Fruit fly (Drosophila melanogaster): ENCODE results near the gene EndoU.

dm6 chr3R:15927172-15927571 lies 19.0 kb downstream of the EndoU start:
- TF ChIP-seq B-H2 (GFP tag; optimal IDR thresholded peaks at IDR 0.05) (no peak), CG2712 (tag; optimal IDR thresholded peaks at IDR 0.05) (peak; percentile 34), en (GFP tag; optimal IDR thresholded peaks at IDR 0.05) (no peak), Gsc (GFP tag; IDR thresholded peaks at IDR 0.05) (no peak), phol (tag; optimal IDR thresholded peaks at IDR 0.05) (peak; percentile 41), CG9727 (GFP tag; optimal IDR thresholded peaks at IDR 0.05) (peak; percentile 15), Hr39 (optimal IDR thresholded peaks at IDR 0.05) (no peak), cato (GFP tag; optimal IDR thresholded peaks at IDR 0.05; ENCODE audit: borderline replicate concordance) (no peak), nmo (GFP tag; optimal IDR thresholded peaks at IDR 0.05) (peak; percentile 40), jigr1 (GFP tag; IDR thresholded peaks at IDR 0.05) (no peak), TFAM (GFP tag; optimal IDR thresholded peaks at IDR 0.05) (no peak), unc-4 (GFP tag; IDR thresholded peaks at IDR 0.05; ENCODE audit: partially characterized antibody) (no peak)
